Fruit fly (Drosophila melanogaster): ENCODE measurements around the gene CG11583.

DNA sequence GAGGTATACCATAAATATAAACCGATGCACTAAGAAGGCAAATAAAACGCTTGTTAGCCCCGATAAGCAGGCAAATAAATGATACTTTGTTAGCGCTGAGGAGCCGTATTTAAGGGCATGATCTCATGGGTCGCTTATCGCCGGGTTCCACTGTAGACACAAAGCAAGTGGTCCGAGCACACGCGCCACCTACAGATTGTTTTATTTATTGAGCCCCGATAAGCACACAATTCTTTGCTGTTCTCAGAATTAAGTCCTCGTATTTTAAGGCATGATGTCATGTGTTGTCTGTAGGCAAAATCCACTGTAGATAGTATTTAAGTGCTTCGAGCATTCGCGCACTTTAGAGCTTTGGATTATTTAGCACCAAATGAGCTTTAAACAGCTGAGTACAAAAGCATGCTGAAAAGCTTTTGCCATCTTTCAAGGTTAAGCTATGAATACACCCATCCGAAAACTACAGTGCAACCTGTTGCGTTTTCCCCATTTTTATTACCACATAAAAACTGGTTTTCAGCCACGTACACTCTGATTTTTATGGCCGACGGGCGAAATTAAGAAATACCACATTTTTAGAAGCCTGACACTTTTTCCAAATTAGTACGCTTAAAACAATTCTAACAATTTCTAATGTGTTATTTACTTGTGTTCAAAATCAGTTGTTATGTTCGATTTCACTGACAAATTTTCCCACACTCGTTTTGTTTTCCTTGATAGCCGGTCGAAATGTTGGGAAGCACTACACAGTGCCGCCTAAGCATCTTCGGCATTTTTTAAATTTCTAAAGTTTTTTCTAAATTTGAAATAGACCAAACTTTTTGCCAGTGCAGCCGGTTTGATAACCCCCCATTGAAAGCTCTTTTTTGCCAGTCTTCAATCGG lies 42.9 kb downstream of the CG11583 start, which contains the start of gene Sqor:
- TF ChIP-seq Sin3A (optimal IDR thresholded peaks at IDR 0.05) (no peak), h (optimal IDR thresholded peaks at IDR 0.05) (no peak)

Data from Kc167 (cell line).